Worm (Caenorhabditis elegans) whole organism, mixed stage, embryonic: ENCODE measurements around the gene oac-40.

ENCODE experiments used
- M03D4.4 ChIP-seq: sonication (generic microtip); optimal IDR thresholded peaks from 2 replicates; lab custom pipeline; 2017; ENCODE audit warnings: mild to moderate bottlenecking, missing genetic modification characterization, missing compliant biosample characterization
- bed-3 ChIP-seq: fragments of 200-800 bp; sonication (Bioruptor generic); optimal IDR thresholded peaks from 3 replicates; lab custom pipeline; 2018; ENCODE audit warnings: mild to moderate bottlenecking, missing genetic modification characterization, moderate library complexity, missing compliant biosample characterization
- blmp-1 ChIP-seq: fragments of 150-350 bp; optimal IDR thresholded peaks from 2 replicates; lab custom pipeline; 2014; ENCODE audit warnings: missing biosample characterization, missing genetic modification characterization
- ceh-39 ChIP-seq: fragments of 150-350 bp; optimal IDR thresholded peaks from 2 replicates; lab custom pipeline; 2014; ENCODE audit warnings: missing biosample characterization, missing genetic modification characterization
- ceh-83 ChIP-seq: fragments of 200-800 bp; sonication (Bioruptor generic); optimal IDR thresholded peaks from 2 replicates; lab custom pipeline; 2018; ENCODE audit warnings: mild to moderate bottlenecking, missing genetic modification characterization, missing compliant biosample characterization
- ces-1 ChIP-seq: fragments of 150-350 bp; optimal IDR thresholded peaks from 2 replicates; lab custom pipeline; 2014; ENCODE audit warnings: missing biosample characterization, missing genetic modification reagents, missing genetic modification characterization
- cnd-1 ChIP-seq: fragments of 200-800 bp; sonication (Bioruptor generic); optimal IDR thresholded peaks from 2 replicates; lab custom pipeline; 2018; ENCODE audit warnings: mild to moderate bottlenecking, missing genetic modification characterization, missing compliant biosample characterization
- drap-1 ChIP-seq: fragments of 200-800 bp; sonication (Bioruptor generic); optimal IDR thresholded peaks from 3 replicates; lab custom pipeline; 2018; ENCODE audit warnings: mild to moderate bottlenecking, missing genetic modification characterization, missing compliant biosample characterization
- elt-1 ChIP-seq: sonication (generic microtip); optimal IDR thresholded peaks from 2 replicates; lab custom pipeline; 2017; ENCODE audit warnings: missing genetic modification characterization, mild to moderate bottlenecking, missing compliant biosample characterization, antibody characterized with exemption, moderate library complexity, borderline replicate concordance; ENCODE audit not compliant: insufficient read depth
- elt-3 ChIP-seq: fragments of 150-350 bp; optimal IDR thresholded peaks from 2 replicates; lab custom pipeline; 2014; ENCODE audit warnings: missing biosample characterization, missing genetic modification characterization
- flh-1 ChIP-seq: fragments of 200-800 bp; sonication (Bioruptor generic); optimal IDR thresholded peaks from 2 replicates; lab custom pipeline; 2018; ENCODE audit warnings: mild to moderate bottlenecking, missing genetic modification characterization, moderate library complexity, missing compliant biosample characterization
- ham-2 ChIP-seq: fragments of 200-800 bp; sonication (Bioruptor generic); optimal IDR thresholded peaks from 2 replicates; lab custom pipeline; 2018; ENCODE audit warnings: mild to moderate bottlenecking, missing genetic modification characterization, missing compliant biosample characterization
- hlh-1 ChIP-seq: fragments of 150-350 bp; optimal IDR thresholded peaks from 2 replicates; lab custom pipeline; 2014; ENCODE audit warnings: missing biosample characterization, missing genetic modification reagents, missing genetic modification characterization
- lin-32 ChIP-seq: fragments of 200-800 bp; sonication (Bioruptor generic); optimal IDR thresholded peaks from 2 replicates; lab custom pipeline; 2018; ENCODE audit warnings: mild to moderate bottlenecking, missing genetic modification characterization, missing compliant biosample characterization
- lsy-2 ChIP-seq: fragments of 150-350 bp; optimal IDR thresholded peaks from 2 replicates; lab custom pipeline; 2014; ENCODE audit warnings: missing biosample characterization, missing genetic modification characterization
- mab-5 ChIP-seq: fragments of 150-350 bp; optimal IDR thresholded peaks from 2 replicates; lab custom pipeline; 2014; ENCODE audit warnings: missing biosample characterization, missing genetic modification characterization
- mep-1 ChIP-seq: fragments of 150-350 bp; optimal IDR thresholded peaks from 2 replicates; lab custom pipeline; 2017; ENCODE audit warnings: missing biosample characterization, missing genetic modification reagents, missing genetic modification characterization, inconsistent platforms
- mls-2 ChIP-seq: sonication (generic microtip); optimal IDR thresholded peaks from 2 replicates; lab custom pipeline; 2016; ENCODE audit warnings: mild to moderate bottlenecking, missing genetic modification characterization, moderate library complexity, missing compliant biosample characterization
- nhr-12 ChIP-seq: fragments of 150-350 bp; optimal IDR thresholded peaks from 2 replicates; lab custom pipeline; 2014; ENCODE audit warnings: missing biosample characterization, missing genetic modification characterization
- nhr-2 ChIP-seq: fragments of 150-350 bp; optimal IDR thresholded peaks from 2 replicates; lab custom pipeline; 2014; ENCODE audit warnings: missing biosample characterization, missing genetic modification characterization
- pha-4 ChIP-seq: fragments of 150-350 bp; optimal IDR thresholded peaks from 2 replicates; lab custom pipeline; 2018; ENCODE audit warnings: missing biosample characterization, missing genetic modification reagents, missing genetic modification characterization
- sem-2 ChIP-seq: fragments of 200-800 bp; sonication (Bioruptor generic); optimal IDR thresholded peaks from 2 replicates; lab custom pipeline; 2018; ENCODE audit warnings: mild to moderate bottlenecking, missing genetic modification characterization, missing compliant biosample characterization
- snpc-4 ChIP-seq: fragments of 150-350 bp; optimal IDR thresholded peaks from 2 replicates; lab custom pipeline; 2014; ENCODE audit warnings: missing biosample characterization, missing genetic modification characterization
- sptf-1 ChIP-seq: sonication (generic microtip); optimal IDR thresholded peaks from 2 replicates; lab custom pipeline; 2017; ENCODE audit warnings: mild to moderate bottlenecking, missing genetic modification characterization, moderate library complexity, missing compliant biosample characterization
- tbx-8 ChIP-seq: fragments of 200-800 bp; sonication (Bioruptor generic); optimal IDR thresholded peaks from 2 replicates; lab custom pipeline; 2018; ENCODE audit warnings: mild to moderate bottlenecking, missing genetic modification characterization, moderate library complexity, missing compliant biosample characterization
- unc-120 ChIP-seq: sonication (generic microtip); optimal IDR thresholded peaks from 2 replicates; lab custom pipeline; 2017; ENCODE audit warnings: missing genetic modification characterization, missing compliant biosample characterization; ENCODE audit not compliant: poor library complexity, severe bottlenecking
- unc-39 ChIP-seq: fragments of 150-350 bp; optimal IDR thresholded peaks from 2 replicates; lab custom pipeline; 2014; ENCODE audit warnings: missing biosample characterization, missing genetic modification characterization
- unc-62 ChIP-seq: fragments of 150-350 bp; optimal IDR thresholded peaks from 2 replicates; lab custom pipeline; 2014; ENCODE audit warnings: missing biosample characterization, missing genetic modification reagents, missing genetic modification characterization
- zip-8 ChIP-seq: fragments of 150-350 bp; optimal IDR thresholded peaks from 2 replicates; lab custom pipeline; 2014; ENCODE audit warnings: missing biosample characterization, missing genetic modification characterization
- ztf-11 ChIP-seq: fragments of 150-350 bp; optimal IDR thresholded peaks from 2 replicates; lab custom pipeline; 2014; ENCODE audit warnings: missing biosample characterization, missing genetic modification characterization

The oac-40 gene

DNA sequence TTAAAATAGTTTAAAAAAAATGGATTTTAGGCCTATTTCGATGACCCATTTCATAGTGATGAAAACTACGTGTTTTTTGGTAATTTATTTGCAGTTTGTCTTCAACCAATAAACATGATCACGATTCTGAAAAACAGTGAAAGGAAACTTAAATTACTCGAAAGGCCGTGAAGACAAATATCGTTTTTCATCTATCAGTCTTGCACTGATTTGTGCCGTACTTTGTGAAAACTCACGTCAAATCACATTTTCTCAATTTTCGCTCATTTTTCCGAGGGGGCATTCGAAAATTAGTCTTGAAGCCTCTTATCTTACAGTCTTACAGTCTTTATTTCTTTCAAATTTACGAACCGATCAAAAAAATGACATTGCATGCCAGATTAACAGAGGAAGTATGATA, 42.0 kb downstream of the oac-40 start, which contains the start of gene C25E10.11:
Gene C25E10.11 (minus strand): TSS at position 101 of the 400 bp plus-strand sequence.
- TF ChIP-seq M03D4.4 (no peak), lsy-2 (tag; lab: Kevin White, UChicago) (no peak), ceh-83 (GFP tag; lab: Kevin White, UChicago) (no peak), sptf-1 (tag; lab: Kevin White, UChicago) (no peak), nhr-2 (tag; lab: Kevin White, UChicago) (no peak), bed-3 (GFP tag; lab: Kevin White, UChicago) (no peak), unc-120 (tag; lab: Kevin White, UChicago) (no peak), flh-1 (no peak)
- TF ChIP-seq, all 35 proteins: peak for 0

- TF ChIP-seq nhr-12 (tag; lab: Kevin White, UChicago) (no peak), elt-3 (tag; lab: Kevin White, UChicago) (no peak), M03D4.4 (no peak), sem-2 (GFP tag; lab: Kevin White, UChicago) (no peak), zip-8 (no peak), blmp-1 (no peak), snpc-4 (tag; lab: Kevin White, UChicago) (no peak), cnd-1 (tag; lab: Kevin White, UChicago) (no peak), ham-2 (no peak), mep-1 (tag; lab: Kevin White, UChicago) (no peak), mab-5 (tag; lab: Kevin White, UChicago) (no peak), ztf-11 (tag; lab: Kevin White, UChicago) (no peak), flh-1 (no peak)
These were observed 42.9 kb downstream of the oac-40 start, which contains the start of the genes C25E10.16 and C25E10.13 for ce11 chrV:9059468-9059867. TSS of gene C25E10.16 (minus strand) at chrV:9059568. TSS of gene C25E10.13 (plus strand) at chrV:9059723.

DNA sequence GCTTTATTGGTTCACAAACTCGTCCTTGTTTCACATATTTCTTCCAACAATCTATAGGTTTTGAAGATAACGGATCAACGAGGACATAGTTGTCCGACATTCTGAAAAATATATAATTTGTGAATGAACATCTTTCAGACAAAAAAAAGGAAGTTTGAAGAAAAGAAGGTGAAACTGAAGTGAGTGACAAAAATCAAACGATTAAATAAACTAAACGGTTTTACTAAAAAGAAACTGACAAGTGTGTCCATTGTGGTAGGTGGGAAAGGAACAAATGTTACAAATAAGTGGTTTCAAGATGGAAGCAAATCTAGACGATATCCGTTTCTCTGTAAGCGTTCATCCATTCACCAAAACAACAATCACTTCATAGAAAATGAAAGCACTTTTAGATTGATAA, 45.8 kb downstream of the oac-40 start, which contains the start of gene C25E10.12:
Gene C25E10.12 (minus strand): TSS at position 101 of the 400 bp plus-strand sequence.
- TF ChIP-seq elt-3 (tag; lab: Kevin White, UChicago) (no peak), ham-2 (no peak), unc-39 (no peak), zip-8 (no peak), ceh-83 (GFP tag; lab: Kevin White, UChicago) (no peak), elt-1 (no peak), lin-32 (GFP tag; lab: Kevin White, UChicago) (no peak), drap-1 (no peak), ces-1 (GFP tag; lab: Kevin White, UChicago) (no peak), ceh-39 (tag; lab: Kevin White, UChicago) (no peak), pha-4 (tag; lab: Kevin White, UChicago) (no peak), lsy-2 (tag; lab: Kevin White, UChicago) (no peak), mep-1 (tag; lab: Kevin White, UChicago) (no peak), snpc-4 (tag; lab: Kevin White, UChicago) (no peak), cnd-1 (tag; lab: Kevin White, UChicago) (no peak)

DNA sequence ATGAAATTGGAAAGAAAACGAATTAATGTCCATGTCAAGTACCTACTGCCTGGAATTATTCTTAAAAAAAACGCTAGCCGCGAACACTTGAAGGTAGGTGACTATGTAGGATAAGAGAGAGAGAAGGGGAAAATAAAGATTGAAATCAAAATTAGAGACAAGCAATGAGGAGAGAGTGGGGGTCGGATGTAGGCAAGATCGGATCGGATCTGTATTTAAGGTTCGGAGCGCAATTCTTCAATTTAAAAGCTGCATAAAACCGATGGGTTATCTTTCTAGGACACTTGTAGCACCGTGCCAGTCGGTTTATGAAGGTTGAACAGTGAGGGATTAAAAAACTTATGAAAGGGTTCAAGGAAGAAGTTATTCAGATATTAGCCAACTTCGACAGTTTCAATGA, 46.6 kb downstream of the oac-40 start:
- no peak for TF ChIP-seq flh-1
- no peak for TF ChIP-seq lin-32 (GFP tag; lab: Kevin White, UChicago)
- TF ChIP-seq mls-2 (tag; lab: Kevin White, UChicago), result no peak
- peak; percentile 64 for TF ChIP-seq elt-1

DNA sequence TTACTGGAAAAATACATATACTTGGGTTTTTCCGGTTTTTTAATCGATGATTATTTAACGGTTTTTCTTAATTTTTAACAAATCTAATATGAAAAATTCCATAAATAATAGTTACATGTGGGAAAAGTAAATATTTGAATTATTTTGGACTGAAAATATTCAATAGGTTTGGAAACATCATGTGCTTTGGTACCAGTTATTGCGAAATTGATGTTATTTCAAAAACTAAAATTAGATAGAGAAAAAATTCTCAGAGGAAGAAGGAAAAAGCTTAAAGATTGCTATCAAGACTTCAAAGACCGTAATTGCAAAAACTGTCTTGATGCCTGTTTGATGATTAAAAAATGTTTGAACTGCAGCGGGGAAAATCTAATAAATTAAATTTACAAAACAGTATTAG, 48.4 kb downstream of the oac-40 start:
- TF ChIP-seq zip-8 (no peak), elt-1 (no peak), unc-120 (tag; lab: Kevin White, UChicago) (no peak), flh-1 (no peak), mab-5 (tag; lab: Kevin White, UChicago) (no peak), nhr-2 (tag; lab: Kevin White, UChicago) (no peak), tbx-8 (no peak), unc-62 (GFP tag; lab: Kevin White, UChicago) (no peak), hlh-1 (tag; lab: Kevin White, UChicago) (no peak), cnd-1 (tag; lab: Kevin White, UChicago) (no peak), unc-39 (no peak), bed-3 (GFP tag; lab: Kevin White, UChicago) (no peak), nhr-12 (tag; lab: Kevin White, UChicago) (no peak), sem-2 (GFP tag; lab: Kevin White, UChicago) (no peak)
